ENCODE assay signal across 1 worm cellular context in genomic region chrIV:9798307-9798706, ce11.
TF ChIP-seq lines count a peak whose summit lies in the region.

No protein-coding gene starts in this region.

TF ChIP-seq in whole organism, L1 larva, 84 proteins besides CTCF, POLR2A, EP300 and RAD21 (continued from another document):
- TF ChIP-seq lin-14 (GFP tag; optimal IDR thresholded peaks at IDR 0.05; lab: Kevin White, UChicago) = peak; percentile 71
- TF ChIP-seq ces-1 (GFP tag; optimal IDR thresholded peaks at IDR 0.05; lab: Kevin White, UChicago) = peak; percentile 72
- no peak for TF ChIP-seq efl-1 (optimal IDR thresholded peaks at IDR 0.05; lab: Kevin White, UChicago)
- no peak for TF ChIP-seq efl-1 (GFP tag; optimal IDR thresholded peaks at IDR 0.05 in 1 of 2; lab: Kevin White, UChicago)
